Worm (Caenorhabditis elegans) whole organism, L1 larva: ENCODE measurements around the gene rhgf-1.

Source experiments
- C04F5.9 ChIP-seq: sonication (generic microtip); optimal IDR thresholded peaks from 2 replicates; lab custom pipeline; 2016; ENCODE audit warnings: missing genetic modification characterization, missing compliant biosample characterization
- C34B4.2 ChIP-seq: sonication (generic microtip); optimal IDR thresholded peaks from 2 replicates; lab custom pipeline; 2017; ENCODE audit warnings: mild to moderate bottlenecking, missing genetic modification characterization, missing compliant biosample characterization
- aha-1 ChIP-seq: fragments of 150-350 bp; optimal IDR thresholded peaks from 2 replicates; lab custom pipeline; 2014; ENCODE audit warnings: missing biosample characterization, missing genetic modification characterization
- alr-1 ChIP-seq: fragments of 200-800 bp; sonication (Bioruptor generic); optimal IDR thresholded peaks from 2 replicates; lab custom pipeline; 2018; ENCODE audit warnings: borderline replicate concordance, mild to moderate bottlenecking, missing genetic modification characterization, missing compliant biosample characterization
- aly-2 ChIP-seq: fragments of 150-350 bp; optimal IDR thresholded peaks from 2 replicates; lab custom pipeline; 2014; ENCODE audit warnings: missing biosample characterization, missing genetic modification characterization
- ama-1 ChIP-seq: fragments of 150-350 bp; optimal IDR thresholded peaks from 2 replicates; lab custom pipeline; 2014
- blmp-1 ChIP-seq: fragments of 150-350 bp; optimal IDR thresholded peaks from 2 replicates; lab custom pipeline; 2014; ENCODE audit warnings: missing biosample characterization, missing genetic modification characterization
- ceh-8 ChIP-seq: fragments of 200-800 bp; sonication (Bioruptor generic); optimal IDR thresholded peaks from 2 replicates; lab custom pipeline; 2018; ENCODE audit warnings: mild to moderate bottlenecking, missing genetic modification characterization, moderate library complexity, missing compliant biosample characterization
- ceh-82 ChIP-seq, 3 experiments: fragments of 150-350 bp in 1 of 3; sonication (generic microtip) in 2 of 3; optimal IDR thresholded peaks; 2 replicates each; lab custom pipeline; 2014 to 2017; ENCODE audit warnings: missing biosample characterization in 3 of 3, missing genetic modification characterization in 3 of 3
- ceh-88 ChIP-seq: fragments of 200-800 bp; sonication (Bioruptor generic); IDR thresholded peaks from 2 replicates; pipeline ENCODE4 v1.3.6; 2022; ENCODE audit warnings: missing genetic modification characterization, missing compliant biosample characterization
- ceh-90 ChIP-seq: sonication (generic microtip); optimal IDR thresholded peaks from 2 replicates; lab custom pipeline; 2016; ENCODE audit warnings: missing genetic modification characterization, missing compliant biosample characterization
- efl-1 ChIP-seq, 4 experiments: fragments of 150-350 bp; optimal IDR thresholded peaks in 3 of 4; peaks in 1 of 4; 1 replicate in 1 of 4; 2 replicates in 3 of 4; lab custom pipeline; 2014; ENCODE audit warnings: missing biosample characterization in 2 of 4, missing genetic modification characterization in 2 of 4, missing genetic modification reagents in 2 of 4
- elt-2 ChIP-seq: sonication (generic microtip); optimal IDR thresholded peaks from 2 replicates; lab custom pipeline; 2016; ENCODE audit warnings: missing genetic modification characterization, mild to moderate bottlenecking, inconsistent platforms, missing compliant biosample characterization, missing genetic modification reagents
- elt-3 ChIP-seq, 6 experiments: fragments of 150-350 bp in 1 of 6; sonication (generic microtip); optimal IDR thresholded peaks; 2 replicates each; lab custom pipeline; 2017 to 2018; ENCODE audit warnings: missing biosample characterization in 6 of 6, missing genetic modification characterization in 6 of 6, inconsistent platforms in 1 of 6
- ets-5 ChIP-seq: fragments of 200-800 bp; sonication (Bioruptor generic); IDR thresholded peaks from 2 replicates; pipeline ENCODE4 v1.3.6; 2022; ENCODE audit warnings: missing genetic modification characterization, missing compliant biosample characterization
- fkh-4 ChIP-seq: sonication (generic microtip); optimal IDR thresholded peaks from 2 replicates; lab custom pipeline; 2016; ENCODE audit warnings: missing compliant biosample characterization, missing genetic modification characterization, borderline replicate concordance
- fkh-8 ChIP-seq: sonication (generic microtip); optimal IDR thresholded peaks from 2 replicates; lab custom pipeline; 2016; ENCODE audit warnings: mild to moderate bottlenecking, missing genetic modification characterization, missing compliant biosample characterization
- hlh-4 ChIP-seq: sonication (generic microtip); optimal IDR thresholded peaks from 2 replicates; lab custom pipeline; 2016; ENCODE audit warnings: mild to moderate bottlenecking, missing genetic modification characterization, missing compliant biosample characterization
- hpl-2 ChIP-seq: fragments of 150-350 bp; optimal IDR thresholded peaks from 2 replicates; lab custom pipeline; 2014; ENCODE audit warnings: missing biosample characterization, missing genetic modification reagents, missing genetic modification characterization
- jun-1 ChIP-seq: fragments of 150-350 bp; optimal IDR thresholded peaks from 2 replicates; lab custom pipeline; 2014; ENCODE audit warnings: missing biosample characterization, missing genetic modification reagents, missing genetic modification characterization
- lin-15B ChIP-seq: fragments of 150-350 bp; sonication (generic microtip); optimal IDR thresholded peaks from 3 replicates; lab custom pipeline; 2014; ENCODE audit warnings: missing biosample characterization, missing genetic modification characterization
- lin-35 ChIP-seq, 2 experiments: fragments of 150-350 bp; optimal IDR thresholded peaks; 2 replicates each; lab custom pipeline; 2014; ENCODE audit warnings: missing biosample characterization in 2 of 2, missing genetic modification characterization in 2 of 2, missing genetic modification reagents in 2 of 2
- lin-39 ChIP-seq: fragments of 150-350 bp; optimal IDR thresholded peaks from 2 replicates; lab custom pipeline; 2014; ENCODE audit warnings: missing biosample characterization, missing genetic modification reagents, missing genetic modification characterization
- lir-3 ChIP-seq: sonication (generic microtip); optimal IDR thresholded peaks from 2 replicates; lab custom pipeline; 2016; ENCODE audit warnings: mild to moderate bottlenecking, missing genetic modification characterization, moderate library complexity, missing compliant biosample characterization; ENCODE audit not compliant: poor library complexity
- lsy-2 ChIP-seq, 2 experiments: fragments of 150-350 bp; optimal IDR thresholded peaks; 2 replicates each; lab custom pipeline; 2014; ENCODE audit warnings: missing biosample characterization in 2 of 2, missing genetic modification characterization in 2 of 2
- mdl-1 ChIP-seq, 2 experiments: fragments of 150-350 bp; optimal IDR thresholded peaks; 2 replicates each; lab custom pipeline; 2014 to 2017; ENCODE audit warnings: missing biosample characterization in 2 of 2, missing genetic modification characterization in 2 of 2, inconsistent platforms in 1 of 2
- nhr-12 ChIP-seq: sonication (generic microtip); optimal IDR thresholded peaks from 2 replicates; lab custom pipeline; 2017; ENCODE audit warnings: missing biosample characterization, missing genetic modification characterization
- nhr-19 ChIP-seq: fragments of 200-800 bp; sonication (Bioruptor generic); conservative IDR thresholded peaks from 2 replicates; pipeline ENCODE4 v1.3.6; 2022; ENCODE audit warnings: missing genetic modification characterization, missing compliant biosample characterization
- nhr-237 ChIP-seq: fragments of 150-350 bp; optimal IDR thresholded peaks from 2 replicates; lab custom pipeline; 2014; ENCODE audit warnings: missing biosample characterization, missing genetic modification characterization
- nhr-28 ChIP-seq: fragments of 150-350 bp; optimal IDR thresholded peaks from 2 replicates; lab custom pipeline; 2014; ENCODE audit warnings: missing biosample characterization, missing genetic modification characterization
- nhr-47 ChIP-seq: sonication (generic microtip); optimal IDR thresholded peaks from 2 replicates; lab custom pipeline; 2016; ENCODE audit warnings: mild to moderate bottlenecking, missing genetic modification characterization, moderate library complexity, missing compliant biosample characterization
- nhr-71 ChIP-seq: sonication (generic microtip); optimal IDR thresholded peaks from 2 replicates; lab custom pipeline; 2016; ENCODE audit warnings: mild to moderate bottlenecking, missing genetic modification characterization, moderate library complexity, missing compliant biosample characterization
- nhr-76 ChIP-seq: sonication (generic microtip); optimal IDR thresholded peaks from 2 replicates; lab custom pipeline; 2017; ENCODE audit warnings: missing biosample characterization, missing genetic modification characterization
- nhr-77 ChIP-seq: fragments of 150-350 bp; optimal IDR thresholded peaks from 2 replicates; lab custom pipeline; 2014; ENCODE audit warnings: missing biosample characterization, missing genetic modification characterization
- nhr-85 ChIP-seq: sonication (generic microtip); peaks from one replicate; lab custom pipeline; 2016; ENCODE audit warnings: missing genetic modification characterization, inconsistent platforms, missing compliant biosample characterization
- pag-3 ChIP-seq: sonication (generic microtip); optimal IDR thresholded peaks from 2 replicates; lab custom pipeline; 2017; ENCODE audit warnings: missing genetic modification characterization, mild to moderate bottlenecking, missing compliant biosample characterization, antibody characterized with exemption, borderline replicate concordance; ENCODE audit not compliant: insufficient read depth
- snpc-4 ChIP-seq: fragments of 150-350 bp; optimal IDR thresholded peaks from 2 replicates; lab custom pipeline; 2014; ENCODE audit warnings: missing biosample characterization, missing genetic modification characterization
- sup-37 ChIP-seq: fragments of 200-800 bp; sonication (Bioruptor generic); optimal IDR thresholded peaks from 2 replicates; lab custom pipeline; 2018; ENCODE audit warnings: mild to moderate bottlenecking, missing genetic modification characterization, missing compliant biosample characterization
- swsn-7 ChIP-seq: sonication (generic microtip); optimal IDR thresholded peaks from 2 replicates; lab custom pipeline; 2016; ENCODE audit warnings: missing genetic modification characterization, missing compliant biosample characterization
- tbx-2 ChIP-seq: sonication (generic microtip); optimal IDR thresholded peaks from 2 replicates; lab custom pipeline; 2016; ENCODE audit warnings: missing genetic modification characterization, missing compliant biosample characterization
- unc-130 ChIP-seq: fragments of 150-350 bp; optimal IDR thresholded peaks from 2 replicates; lab custom pipeline; 2017; ENCODE audit warnings: missing biosample characterization, missing genetic modification characterization, inconsistent platforms
- unc-30 ChIP-seq: sonication (generic microtip); optimal IDR thresholded peaks from 2 replicates; lab custom pipeline; 2017; ENCODE audit warnings: missing biosample characterization, missing genetic modification characterization
- unc-62 ChIP-seq: fragments of 150-350 bp; optimal IDR thresholded peaks from 2 replicates; lab custom pipeline; 2014; ENCODE audit warnings: missing biosample characterization, missing genetic modification reagents, missing genetic modification characterization
- unc-98 ChIP-seq: fragments of 200-800 bp; sonication (Bioruptor generic); IDR thresholded peaks from 2 replicates; pipeline ENCODE4 v1.3.6; 2022; ENCODE audit warnings: missing genetic modification characterization, missing compliant biosample characterization
- ztf-4 ChIP-seq: fragments of 150-350 bp; optimal IDR thresholded peaks from 2 replicates; lab custom pipeline; 2014; ENCODE audit warnings: missing biosample characterization, missing genetic modification characterization

rhgf-1 gene

ce11 chrX:10748145-10748544, 36.5 kb upstream of the rhgf-1 start:
- TF ChIP-seq C04F5.9 (tag; lab: Kevin White, UChicago) = no peak
- no peak for TF ChIP-seq alr-1 (tag; lab: Kevin White, UChicago)
- TF ChIP-seq unc-62 (GFP tag; lab: Kevin White, UChicago) = no peak
- peak in 1 of 2 experiments; percentile 7 for TF ChIP-seq lin-35 (GFP tag; optimal IDR thresholded peaks at IDR 0.05; lab: Kevin White, UChicago)
- no peak for TF ChIP-seq aha-1 (tag; lab: Kevin White, UChicago)
- TF ChIP-seq nhr-85 (tag; lab: Kevin White, UChicago) = no peak
- TF ChIP-seq swsn-7 = no peak
- no peak for TF ChIP-seq snpc-4
- no peak for TF ChIP-seq ceh-82 (tag; optimal IDR thresholded peaks at IDR 0.05; lab: Kevin White, UChicago)
- TF ChIP-seq nhr-19 (GFP tag; lab: Robert Waterston, UW) = no peak
- TF ChIP-seq elt-2 (tag; lab: Kevin White, UChicago) = peak; percentile 42
- TF ChIP-seq nhr-77 (tag; lab: Kevin White, UChicago) = no peak
- no peak for TF ChIP-seq sup-37 (GFP tag; lab: Kevin White, UChicago)
- TF ChIP-seq nhr-12 = no peak
- TF ChIP-seq mdl-1 (tag; optimal IDR thresholded peaks at IDR 0.05; lab: Kevin White, UChicago) = no peak
- no peak for TF ChIP-seq unc-98 (GFP tag; lab: Robert Waterston, UW)
- TF ChIP-seq nhr-28 = no peak

- TF ChIP-seq efl-1 (optimal IDR thresholded peaks at IDR 0.05; lab: Kevin White, UChicago) = no peak
- TF ChIP-seq efl-1 (GFP tag; optimal IDR thresholded peaks at IDR 0.05 in 1 of 2; lab: Kevin White, UChicago) = no peak
- no peak for TF ChIP-seq unc-130 (tag; lab: Kevin White, UChicago)
- TF ChIP-seq ceh-88 (GFP tag; lab: Robert Waterston, UW) = no peak
- no peak for TF ChIP-seq nhr-47 (tag; lab: Kevin White, UChicago)
- TF ChIP-seq hpl-2 (GFP tag; lab: Kevin White, UChicago) = no peak
- TF ChIP-seq nhr-19 (GFP tag; lab: Robert Waterston, UW) = no peak
- TF ChIP-seq lir-3 (tag; lab: Kevin White, UChicago) = no peak
- no peak for TF ChIP-seq hlh-4 (tag; lab: Kevin White, UChicago)
Observed at ce11 chrX:10746388-10746787, 34.7 kb upstream of the rhgf-1 start, which contains the start of gene R07A4.2. Gene R07A4.2, minus strand, starts transcription at chrX:10746488.

- TF ChIP-seq unc-30 (tag; lab: Kevin White, UChicago) (no peak), tbx-2 (tag; lab: Kevin White, UChicago) (no peak), efl-1 (optimal IDR thresholded peaks at IDR 0.05; lab: Kevin White, UChicago) (no peak), efl-1 (GFP tag; optimal IDR thresholded peaks at IDR 0.05 in 1 of 2; lab: Kevin White, UChicago) (no peak), ceh-88 (GFP tag; lab: Robert Waterston, UW) (no peak), lin-35 (GFP tag; optimal IDR thresholded peaks at IDR 0.05; lab: Kevin White, UChicago) (no peak), lir-3 (tag; lab: Kevin White, UChicago) (no peak), ama-1 (lab: Kevin White, UChicago) (no peak), nhr-76 (tag; lab: Kevin White, UChicago) (no peak), fkh-4 (tag; lab: Kevin White, UChicago) (no peak), C34B4.2 (tag; lab: Kevin White, UChicago) (no peak), pag-3 (tag; lab: Kevin White, UChicago) (no peak), lin-15B (tag; lab: Kevin White, UChicago) (no peak), ets-5 (GFP tag; lab: Robert Waterston, UW) (no peak), elt-3 (tag; optimal IDR thresholded peaks at IDR 0.05; lab: Kevin White, UChicago) (no peak)
Observed at ce11 chrX:10734026-10734425, 22.4 kb upstream of the rhgf-1 start, which contains the start of gene egl-36. Gene egl-36, plus strand, starts transcription at chrX:10734326.

ce11 chrX:10731837-10732236, 20.2 kb upstream of the rhgf-1 start:
- TF ChIP-seq hpl-2 (GFP tag; lab: Kevin White, UChicago) (no peak), ceh-90 (no peak), nhr-76 (tag; lab: Kevin White, UChicago) (no peak), lsy-2 (tag; optimal IDR thresholded peaks at IDR 0.05; lab: Kevin White, UChicago) (no peak), blmp-1 (no peak), ceh-8 (GFP tag; lab: Kevin White, UChicago) (no peak), aly-2 (no peak), fkh-4 (tag; lab: Kevin White, UChicago) (no peak), nhr-47 (tag; lab: Kevin White, UChicago) (peak; percentile 32), nhr-71 (peak; percentile 26), nhr-19 (GFP tag; lab: Robert Waterston, UW) (peak; percentile 14; the same call in 1 of the 2 replicates), snpc-4 (no peak), tbx-2 (tag; lab: Kevin White, UChicago) (no peak), jun-1 (tag; lab: Kevin White, UChicago) (no peak), fkh-8 (tag; lab: Kevin White, UChicago) (no peak), ceh-82 (tag; optimal IDR thresholded peaks at IDR 0.05; lab: Kevin White, UChicago) (no peak), ztf-4 (tag; lab: Kevin White, UChicago) (no peak), lin-39 (tag; lab: Kevin White, UChicago) (no peak), nhr-237 (no peak)
